Worm (Caenorhabditis elegans): ENCODE results near the gene pals-21.
A peak's percentile ranks its signal among the peaks of the same experiment; 100 is the strongest.

The pals-21 gene

ce11 chrIII:1380535-1381274 lies at the start of gene pals-21, which contains the start of gene Y82E9BR.6:
Gene pals-21 (minus strand): TSS chrIII:1380635.
Gene Y82E9BR.6 (plus strand): TSS chrIII:1381224.
- TF ChIP-seq him-1 (tag; optimal IDR thresholded peaks at IDR 0.05) (no peak), W03F9.2 (tag; optimal IDR thresholded peaks at IDR 0.05) (no peak), dao-5 (tag; optimal IDR thresholded peaks at IDR 0.05) (no peak)

ce11 chrIII:1429920-1430437 lies 49.5 kb upstream of the pals-21 start:
- TF ChIP-seq him-1 (tag; optimal IDR thresholded peaks at IDR 0.05) (no peak), W03F9.2 (tag; optimal IDR thresholded peaks at IDR 0.05) (no peak), dao-5 (tag; optimal IDR thresholded peaks at IDR 0.05) (no peak)

- no peak for TF ChIP-seq dao-5 (tag; optimal IDR thresholded peaks at IDR 0.05)
- no peak for TF ChIP-seq W03F9.2 (tag; optimal IDR thresholded peaks at IDR 0.05)
- no peak for TF ChIP-seq him-1 (tag; optimal IDR thresholded peaks at IDR 0.05)
These were observed 48.8 kb upstream of the pals-21 start for ce11 chrIII:1429275-1429674.

- no peak for TF ChIP-seq him-1 (tag; optimal IDR thresholded peaks at IDR 0.05)
- TF ChIP-seq W03F9.2 (tag; optimal IDR thresholded peaks at IDR 0.05), result no peak
- TF ChIP-seq dao-5 (tag; optimal IDR thresholded peaks at IDR 0.05), result no peak
These were observed 48.0 kb upstream of the pals-21 start for ce11 chrIII:1428448-1428847.

ce11 chrIII:1427126-1427525 lies 46.7 kb upstream of the pals-21 start, which contains the start of gene lelo-2:
Gene lelo-2 (minus strand): TSS chrIII:1427226.
- TF ChIP-seq him-1 (tag; optimal IDR thresholded peaks at IDR 0.05), result no peak
- TF ChIP-seq W03F9.2 (tag; optimal IDR thresholded peaks at IDR 0.05), result no peak
- TF ChIP-seq dao-5 (tag; optimal IDR thresholded peaks at IDR 0.05), result no peak

- peak; percentile 30 for TF ChIP-seq dao-5 (tag; optimal IDR thresholded peaks at IDR 0.05)
- TF ChIP-seq W03F9.2 (tag; optimal IDR thresholded peaks at IDR 0.05), result peak; percentile 33
- peak; percentile 21 for TF ChIP-seq him-1 (tag; optimal IDR thresholded peaks at IDR 0.05)
These were observed 43.9 kb upstream of the pals-21 start for ce11 chrIII:1424305-1424704.

- no peak for TF ChIP-seq him-1 (tag; optimal IDR thresholded peaks at IDR 0.05)
- TF ChIP-seq dao-5 (tag; optimal IDR thresholded peaks at IDR 0.05), result no peak
- no peak for TF ChIP-seq W03F9.2 (tag; optimal IDR thresholded peaks at IDR 0.05)
These were observed 41.0 kb upstream of the pals-21 start for ce11 chrIII:1421436-1421835.

ce11 chrIII:1419700-1420356 lies 39.4 kb upstream of the pals-21 start:
- TF ChIP-seq dao-5 (tag; optimal IDR thresholded peaks at IDR 0.05), result no peak
- no peak for TF ChIP-seq W03F9.2 (tag; optimal IDR thresholded peaks at IDR 0.05)
- no peak for TF ChIP-seq him-1 (tag; optimal IDR thresholded peaks at IDR 0.05)

ce11 chrIII:1419146-1419636 lies 38.8 kb upstream of the pals-21 start, which contains the start of gene Y82E9BR.3:
Gene Y82E9BR.3 (plus strand): TSS chrIII:1419196.
- no peak for TF ChIP-seq dao-5 (tag; optimal IDR thresholded peaks at IDR 0.05)
- no peak for TF ChIP-seq him-1 (tag; optimal IDR thresholded peaks at IDR 0.05)
- TF ChIP-seq W03F9.2 (tag; optimal IDR thresholded peaks at IDR 0.05), result no peak

- no peak for TF ChIP-seq dao-5 (tag; optimal IDR thresholded peaks at IDR 0.05)
- TF ChIP-seq W03F9.2 (tag; optimal IDR thresholded peaks at IDR 0.05), result peak; percentile 82
- peak; percentile 20 for TF ChIP-seq him-1 (tag; optimal IDR thresholded peaks at IDR 0.05)
These were observed 38.3 kb upstream of the pals-21 start for ce11 chrIII:1418709-1419108.

- TF ChIP-seq dao-5 (tag; optimal IDR thresholded peaks at IDR 0.05) (no peak), him-1 (tag; optimal IDR thresholded peaks at IDR 0.05) (no peak), W03F9.2 (tag; optimal IDR thresholded peaks at IDR 0.05) (no peak)
These were observed 36.7 kb upstream of the pals-21 start, which contains the start of gene elc-1 for ce11 chrIII:1417090-1417489. Gene elc-1 (minus strand): TSS chrIII:1417190.

ce11 chrIII:1416571-1416970 lies 36.1 kb upstream of the pals-21 start:
- TF ChIP-seq dao-5 (tag; optimal IDR thresholded peaks at IDR 0.05) (no peak), W03F9.2 (tag; optimal IDR thresholded peaks at IDR 0.05) (no peak), him-1 (tag; optimal IDR thresholded peaks at IDR 0.05) (no peak)

ce11 chrIII:1413890-1414613 lies 33.6 kb upstream of the pals-21 start, which contains the start of gene Y82E9BR.14:
Gene Y82E9BR.14 (minus strand): TSS chrIII:1414116.
- no peak for TF ChIP-seq W03F9.2 (tag; optimal IDR thresholded peaks at IDR 0.05)
